Worm (Caenorhabditis elegans) whole organism, L3 larva: ENCODE data around the gene pxf-1.

Experiments used
- ZK546.5 ChIP-seq: sonication (generic microtip); optimal IDR thresholded peaks from 2 replicates; lab custom pipeline; 2017; ENCODE audit warnings: missing biosample characterization, missing genetic modification characterization
- aly-2 ChIP-seq: fragments of 150-350 bp; optimal IDR thresholded peaks from 2 replicates; lab custom pipeline; 2014; ENCODE audit warnings: missing biosample characterization, missing genetic modification characterization
- ama-1 ChIP-seq: fragments of 150-350 bp; optimal IDR thresholded peaks from 2 replicates; lab custom pipeline; 2018
- daf-12 ChIP-seq: fragments of 150-350 bp; optimal IDR thresholded peaks from 2 replicates; lab custom pipeline; 2014; ENCODE audit warnings: missing biosample characterization, missing genetic modification reagents, missing genetic modification characterization
- lin-15B ChIP-seq: fragments of 150-350 bp; optimal IDR thresholded peaks from 2 replicates; lab custom pipeline; 2014; ENCODE audit warnings: missing biosample characterization, missing genetic modification characterization
- nhr-11 ChIP-seq: fragments of 150-350 bp; optimal IDR thresholded peaks from 2 replicates; lab custom pipeline; 2014; ENCODE audit warnings: missing biosample characterization, missing genetic modification characterization
- nhr-77 ChIP-seq: fragments of 150-350 bp; optimal IDR thresholded peaks from 2 replicates; lab custom pipeline; 2014; ENCODE audit warnings: missing biosample characterization, missing genetic modification characterization
- pqm-1 ChIP-seq: fragments of 150-350 bp; optimal IDR thresholded peaks from 2 replicates; lab custom pipeline; 2017; ENCODE audit warnings: missing biosample characterization, missing genetic modification characterization, inconsistent platforms
- skn-1 ChIP-seq: fragments of 150-350 bp; optimal IDR thresholded peaks from 2 replicates; lab custom pipeline; 2014; ENCODE audit warnings: missing biosample characterization, missing genetic modification characterization
- tbx-2 ChIP-seq: sonication (generic microtip); optimal IDR thresholded peaks from 2 replicates; lab custom pipeline; 2016; ENCODE audit warnings: mild to moderate bottlenecking, missing genetic modification characterization, missing compliant biosample characterization

DNA sequence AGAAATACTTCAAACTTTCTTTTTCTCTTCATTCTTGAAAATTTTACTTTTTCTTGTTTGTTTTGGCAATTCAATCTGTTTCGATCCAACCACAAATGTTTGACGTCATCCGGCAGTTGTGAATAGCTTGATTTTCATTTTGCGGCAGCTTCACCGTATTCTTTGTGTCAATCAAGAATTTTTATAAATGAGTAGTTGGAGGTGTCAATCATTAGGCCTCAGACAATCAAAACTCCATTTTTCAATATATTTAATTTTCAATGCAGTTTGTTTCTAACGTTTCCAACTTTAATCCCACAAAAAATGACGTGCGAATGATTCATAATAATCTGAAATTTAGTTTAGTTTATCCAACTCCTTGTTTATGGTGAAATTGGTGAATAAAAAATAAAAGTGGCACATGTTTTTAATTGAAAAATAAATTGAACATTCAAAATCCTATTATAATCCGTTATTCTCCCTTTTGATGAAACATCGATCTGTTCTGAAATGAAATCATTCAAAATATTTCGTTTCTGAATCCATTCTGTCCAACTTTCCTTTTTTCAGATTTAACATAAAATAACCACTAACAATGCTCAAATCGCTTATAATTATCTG lies 16.6 kb downstream of the pxf-1 start, which contains the start of gene ttr-53:
- TF ChIP-seq aly-2 (tag; lab: Kevin White, UChicago) (no peak), daf-12 (tag; lab: Kevin White, UChicago) (no peak), lin-15B (no peak), nhr-11 (tag; lab: Kevin White, UChicago) (no peak), tbx-2 (tag; lab: Kevin White, UChicago) (no peak), pqm-1 (tag; lab: Kevin White, UChicago) (no peak), ZK546.5 (tag; lab: Kevin White, UChicago) (no peak), ama-1 (no peak), skn-1 (tag; lab: Kevin White, UChicago) (no peak), nhr-77 (no peak)
